Fruit fly (Drosophila melanogaster) whole organism, wandering third instar larva: Measurements from ENCODE around the gene Ube4B.

Experiments used
- CG32264 ChIP-seq: fragments of 200-800 bp; sonication (Bioruptor generic); optimal IDR thresholded peaks from 2 replicates; lab custom pipeline; 2016; ENCODE audit warnings: missing biosample characterization, missing genetic modification characterization
- Dfd ChIP-seq: fragments of >200 bp; optimal IDR thresholded peaks from 2 replicates; lab custom pipeline; 2017; ENCODE audit warnings: missing biosample characterization, missing genetic modification characterization
- GATAd ChIP-seq: sonication (Bioruptor generic); optimal IDR thresholded peaks from 2 replicates; lab custom pipeline; 2016; ENCODE audit warnings: missing biosample characterization, missing genetic modification characterization
- HLH106 ChIP-seq: fragments of 200-800 bp; optimal IDR thresholded peaks from 3 replicates; lab custom pipeline; 2019; ENCODE audit warnings: missing biosample characterization, mild to moderate bottlenecking, missing genetic modification characterization, moderate library complexity
- Hr78 ChIP-seq: fragments of >200 bp; optimal IDR thresholded peaks from 2 replicates; lab custom pipeline; 2017; ENCODE audit warnings: missing biosample characterization, missing genetic modification characterization
- Jra ChIP-seq: sonication (Bioruptor generic); optimal IDR thresholded peaks from 2 replicates; lab custom pipeline; 2016; ENCODE audit warnings: missing biosample characterization, missing genetic modification characterization
- OdsH ChIP-seq: fragments of 200-800 bp; sonication (Bioruptor generic); optimal IDR thresholded peaks from 2 replicates; lab custom pipeline; 2016; ENCODE audit warnings: missing biosample characterization, mild to moderate bottlenecking, missing genetic modification characterization
- br ChIP-seq: fragments of 200-800 bp; sonication (Bioruptor generic); optimal IDR thresholded peaks from 2 replicates; lab custom pipeline; 2016; ENCODE audit warnings: missing biosample characterization, missing genetic modification characterization
- dl ChIP-seq, 2 experiments: fragments of 175-275, 200-275 bp in 1 of 2; fragments of 200-275 bp in 1 of 2; sonication (Bioruptor generic); optimal IDR thresholded peaks; lab custom pipeline; 2018; ENCODE audit warnings: mild to moderate bottlenecking in 2 of 2, missing biosample characterization in 2 of 2, missing genetic modification characterization in 2 of 2, moderate library complexity in 2 of 2; ENCODE audit not compliant: partially characterized antibody in 2 of 2, insufficient read depth in 1 of 2
- fru ChIP-seq: fragments of 200-800 bp; sonication (Bioruptor generic); optimal IDR thresholded peaks from 3 replicates; lab custom pipeline; 2016; ENCODE audit warnings: missing biosample characterization, mild to moderate bottlenecking, missing genetic modification characterization
- h ChIP-seq: fragments of 200-800 bp; sonication (Bioruptor generic); optimal IDR thresholded peaks from 3 replicates; lab custom pipeline; 2016; ENCODE audit warnings: missing biosample characterization, mild to moderate bottlenecking, missing genetic modification characterization
- psq ChIP-seq: fragments of 200-800 bp; sonication (Bioruptor generic); optimal IDR thresholded peaks from 3 replicates; lab custom pipeline; 2017; ENCODE audit warnings: missing biosample characterization, mild to moderate bottlenecking, missing genetic modification characterization, moderate library complexity
- sage ChIP-seq: fragments of 200-800 bp; sonication (Bioruptor generic); optimal IDR thresholded peaks from 2 replicates; lab custom pipeline; 2016; ENCODE audit warnings: missing biosample characterization, mild to moderate bottlenecking, missing genetic modification characterization

DNA sequence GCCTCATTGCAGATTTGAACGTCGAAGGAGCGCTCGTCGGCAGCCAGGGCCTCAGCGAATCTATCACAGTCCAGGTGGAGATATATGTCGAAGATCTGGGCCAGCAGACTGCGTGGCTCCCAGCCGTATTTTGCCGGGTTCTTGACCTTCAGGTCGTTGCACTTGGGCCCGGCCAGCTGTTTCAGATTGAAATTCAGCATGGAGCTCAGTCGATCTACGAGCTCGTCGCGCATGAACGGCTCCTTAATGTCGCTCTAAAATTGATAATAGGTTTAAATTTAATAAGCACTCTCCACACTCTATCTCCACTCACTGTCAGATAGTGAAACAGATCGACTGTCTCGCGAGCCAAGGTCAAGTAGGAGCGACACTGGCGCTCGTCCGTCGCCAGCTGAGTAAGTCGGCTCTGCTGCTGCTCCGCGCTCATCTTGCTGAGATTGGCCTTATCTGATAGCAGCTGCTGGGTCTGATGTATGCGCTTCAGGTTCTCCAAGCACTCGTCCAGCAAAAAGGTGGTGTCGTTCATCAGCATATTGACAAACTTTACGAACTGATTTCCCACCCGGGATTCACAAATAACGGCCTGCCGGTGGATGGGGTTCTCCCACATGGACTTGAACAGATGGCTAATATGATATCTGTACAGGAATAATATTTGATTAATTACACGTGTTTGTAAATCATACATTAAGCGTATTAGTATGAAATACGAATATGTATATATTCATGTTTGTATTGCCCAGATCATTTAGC is 5.0 kb downstream of the Ube4B start:
- TF ChIP-seq Dfd (GFP tag; lab: Kevin White, UChicago) (no peak), OdsH (GFP tag; lab: Kevin White, UChicago) (no peak), sage (GFP tag; lab: Kevin White, UChicago) (no peak), GATAd (GFP tag; lab: Kevin White, UChicago) (no peak), psq (GFP tag; lab: Kevin White, UChicago) (no peak), Hr78 (GFP tag; lab: Kevin White, UChicago) (no peak), br (GFP tag; lab: Kevin White, UChicago) (no peak), h (GFP tag; lab: Kevin White, UChicago) (no peak), dl (GFP tag; optimal IDR thresholded peaks at IDR 0.05; lab: Kevin White, UChicago; ENCODE audit: insufficient read depth in 1 of 2, partially characterized antibody in 2 of 2) (no peak), Jra (GFP tag; lab: Kevin White, UChicago) (no peak), CG32264 (GFP tag; lab: Kevin White, UChicago) (no peak), HLH106 (tag; lab: Kevin White, UChicago) (no peak), fru (GFP tag; lab: Kevin White, UChicago) (no peak)
